Fruit fly (Drosophila melanogaster): ENCODE measurements around the gene gammaSnap2.

gammaSnap2 gene

dm6 chr3R:10144103-10144998, 23.2 kb upstream of the gammaSnap2 start, which contains the start of the genes TAF1B and Invadolysin (continued):
- TF ChIP-seq slp2 (GFP tag; optimal IDR thresholded peaks at IDR 0.05) (no peak), Drgx (GFP tag; IDR thresholded peaks at IDR 0.05) (peak; percentile 25; the same call in 1 of the 2 replicates), CG32772 (GFP tag; IDR thresholded peaks at IDR 0.05) (peak; percentile 33; the same call in 1 of the 2 replicates), chm (GFP tag; IDR thresholded peaks at IDR 0.05) (peak; percentile 41; the same call in 1 of the 2 replicates), sens-2 (GFP tag; IDR thresholded peaks at IDR 0.05) (no peak), CG18262 (tag; optimal IDR thresholded peaks at IDR 0.05) (peak; percentile 59), Rfx (GFP tag; IDR thresholded peaks at IDR 0.05) (peak; percentile 70), cad (GFP tag; optimal IDR thresholded peaks at IDR 0.05) (no peak), Lhr (GFP tag; optimal IDR thresholded peaks at IDR 0.05) (peak; percentile 87), Usf (GFP tag; optimal IDR thresholded peaks at IDR 0.05) (no peak), tll (GFP tag; optimal IDR thresholded peaks at IDR 0.05) (no peak), Sry-δ (GFP tag; optimal IDR thresholded peaks at IDR 0.05) (peak; percentile 88), usp (GFP tag; optimal IDR thresholded peaks at IDR 0.05) (no peak), CG9797 (GFP tag; optimal IDR thresholded peaks at IDR 0.05) (peak; percentile 96), CG11504 (tag; optimal IDR thresholded peaks at IDR 0.05) (peak; percentile 61), Adf1 (GFP tag; IDR thresholded peaks at IDR 0.05) (0 out of 2 replicates have a peak, but pooled peaks have one; percentile 5), NFAT (GFP tag; IDR thresholded peaks at IDR 0.05) (peak; percentile 75), CG13775 (GFP tag; optimal IDR thresholded peaks at IDR 0.05) (peak; percentile 62), Ada2b (GFP tag; IDR thresholded peaks at IDR 0.05) (peak; percentile 40; the same call in 1 of the 2 replicates), ci (GFP tag; IDR thresholded peaks at IDR 0.05) (peak; percentile 58; the same call in 2 of the 3 replicates), CG15011 (GFP tag; optimal IDR thresholded peaks at IDR 0.05) (no peak), CG16863 (GFP tag; optimal IDR thresholded peaks at IDR 0.05) (no peak), CG18619 (GFP tag; optimal IDR thresholded peaks at IDR 0.05) (peak; percentile 46), bsh (GFP tag; optimal IDR thresholded peaks at IDR 0.05) (peak in 1 of 2 experiments; percentile 31), fu2 (GFP tag; optimal IDR thresholded peaks at IDR 0.05) (no peak), CG8765 (GFP tag; IDR thresholded peaks at IDR 0.05) (no peak), otp (GFP tag; IDR thresholded peaks at IDR 0.05) (0 out of 3 replicates have a peak, but pooled peaks have one; percentile 63), ssp (GFP tag; IDR thresholded peaks at IDR 0.05) (no peak), CG4282 (GFP tag; optimal IDR thresholded peaks at IDR 0.05) (no peak), CG2129 (GFP tag; IDR thresholded peaks at IDR 0.05; ENCODE audit: partially characterized antibody) (peak; percentile 39), D19A (tag; optimal IDR thresholded peaks at IDR 0.05) (peak; percentile 40), gcm (GFP tag; optimal IDR thresholded peaks at IDR 0.05) (no peak), CG10543 (GFP tag; optimal IDR thresholded peaks at IDR 0.05) (peak; percentile 59), B-H2 (GFP tag; optimal IDR thresholded peaks at IDR 0.05) (peak; percentile 41), Fer2 (tag; optimal IDR thresholded peaks at IDR 0.05) (peak; percentile 32), CG11247 (GFP tag; IDR thresholded peaks at IDR 0.05) (peak; percentile 49), CG4820 (GFP tag; optimal IDR thresholded peaks at IDR 0.05) (peak; percentile 11), CG12942 (GFP tag; optimal IDR thresholded peaks at IDR 0.05) (peak; percentile 24), CG11085 (GFP tag; IDR thresholded peaks at IDR 0.05) (0 out of 2 replicates have a peak, but pooled peaks have one; percentile 40), br (optimal IDR thresholded peaks at IDR 0.05) (no peak), hbn (GFP tag; IDR thresholded peaks at IDR 0.05; ENCODE audit: partially characterized antibody) (peak; percentile 94), grn (GFP tag; optimal IDR thresholded peaks at IDR 0.05) (peak; percentile 65), CG31388 (GFP tag; optimal IDR thresholded peaks at IDR 0.05) (no peak), tgo (GFP tag; IDR thresholded peaks at IDR 0.05) (peak; percentile 43; the same call in 2 of the 3 replicates), CG14014 (GFP tag; IDR thresholded peaks at IDR 0.05) (0 out of 2 replicates have a peak, but pooled peaks have one; percentile 30), gsb-n (tag; optimal IDR thresholded peaks at IDR 0.05) (peak; percentile 55), CG9215 (GFP tag; IDR thresholded peaks at IDR 0.05) (no peak), Jarid2 (GFP tag; optimal IDR thresholded peaks at IDR 0.05) (peak; percentile 94), dmrt11E (tag; optimal IDR thresholded peaks at IDR 0.05) (peak; percentile 35)

Measured in whole organism, embryonic.